Fruit fly (Drosophila melanogaster): Measurements from ENCODE around the gene Srg1.
A peak's percentile ranks its signal among the peaks of the same experiment; 100 is the strongest.

Gene Srg1

dm6 chr3R:24864719-24865400 is at the start of gene Srg1, which contains the start of gene Elal (continued):
- TF ChIP-seq TFAM (GFP tag; optimal IDR thresholded peaks at IDR 0.05) (no peak), CG12744 (GFP tag; optimal IDR thresholded peaks at IDR 0.05) (no peak), CG1792 (GFP tag; optimal IDR thresholded peaks at IDR 0.05) (no peak), CG16813 (GFP tag; IDR thresholded peaks at IDR 0.05; ENCODE audit: partially characterized antibody) (no peak), h (optimal IDR thresholded peaks at IDR 0.05) (no peak), dati (GFP tag; IDR thresholded peaks at IDR 0.05) (no peak), amos (GFP tag; IDR thresholded peaks at IDR 0.05; ENCODE audit: partially characterized antibody) (no peak), lilli (GFP tag; optimal IDR thresholded peaks at IDR 0.05) (no peak), vnd (GFP tag; IDR thresholded peaks at IDR 0.05; ENCODE audit: partially characterized antibody) (no peak)

- TF ChIP-seq nerfin-2 (GFP tag; IDR thresholded peaks at IDR 0.05; ENCODE audit: partially characterized antibody) (no peak), CG10209 (GFP tag; optimal IDR thresholded peaks at IDR 0.05) (no peak), CG6683 (GFP tag; optimal IDR thresholded peaks at IDR 0.05) (no peak), rib (GFP tag; IDR thresholded peaks at IDR 0.05) (no peak), CG11456 (GFP tag; IDR thresholded peaks at IDR 0.05) (no peak), CG4730 (GFP tag; IDR thresholded peaks at IDR 0.05) (no peak), E2f1 (GFP tag; IDR thresholded peaks at IDR 0.05) (no peak), sens (GFP tag) (peak; percentile 17), CG9727 (GFP tag; optimal IDR thresholded peaks at IDR 0.05) (no peak), crp (GFP tag; optimal IDR thresholded peaks at IDR 0.05) (no peak), CG10274 (GFP tag; optimal IDR thresholded peaks at IDR 0.05) (no peak), ara (GFP tag; IDR thresholded peaks at IDR 0.05) (no peak), CG7357 (GFP tag; IDR thresholded peaks at IDR 0.05) (no peak), CG3838 (GFP tag; optimal IDR thresholded peaks at IDR 0.05) (no peak), CG3726 (GFP tag; IDR thresholded peaks at IDR 0.05) (no peak), CG4617 (GFP tag; optimal IDR thresholded peaks at IDR 0.05; ENCODE audit: borderline replicate concordance) (no peak), gce (GFP tag; IDR thresholded peaks at IDR 0.05) (no peak), hkb (optimal IDR thresholded peaks at IDR 0.05) (no peak), hkb (GFP tag; IDR thresholded peaks at IDR 0.05) (no peak), psq (GFP tag; optimal IDR thresholded peaks at IDR 0.05) (no peak), CG8944 (GFP tag; optimal IDR thresholded peaks at IDR 0.05) (no peak), NK7.1 (GFP tag; optimal IDR thresholded peaks at IDR 0.05) (no peak), CG12219 (GFP tag; optimal IDR thresholded peaks at IDR 0.05) (no peak), prd (optimal IDR thresholded peaks at IDR 0.05) (no peak), prd (GFP tag; IDR thresholded peaks at IDR 0.05) (peak; percentile 37; the same call in 1 of the 3 replicates), CG14860 (GFP tag; IDR thresholded peaks at IDR 0.05; ENCODE audit: partially characterized antibody) (no peak), ERR (GFP tag; optimal IDR thresholded peaks at IDR 0.05) (no peak), Ptx1 (GFP tag; IDR thresholded peaks at IDR 0.05) (0 out of 2 replicates have a peak, but pooled peaks have one; percentile 28), br (optimal IDR thresholded peaks at IDR 0.05) (no peak), Hmr (GFP tag; optimal IDR thresholded peaks at IDR 0.05) (no peak), D19B (GFP tag; optimal IDR thresholded peaks at IDR 0.05) (no peak), Drgx (GFP tag; IDR thresholded peaks at IDR 0.05) (peak; percentile 81), GATAe (GFP tag; conservative IDR thresholded peaks at IDR 0.05) (no peak), her (GFP tag; optimal IDR thresholded peaks at IDR 0.05) (no peak), CG5953 (GFP tag; IDR thresholded peaks at IDR 0.05) (no peak), CG12299 (tag; optimal IDR thresholded peaks at IDR 0.05) (no peak), slbo (GFP tag; IDR thresholded peaks at IDR 0.05) (0 out of 2 replicates have a peak, but pooled peaks have one; percentile 3), sisA (GFP tag; IDR thresholded peaks at IDR 0.05) (peak; percentile 34; the same call in 1 of the 2 replicates), CG9609 (GFP tag; optimal IDR thresholded peaks at IDR 0.05) (no peak), disco-r (GFP tag; optimal IDR thresholded peaks at IDR 0.05) (no peak)
Measured at dm6 chr3R:24910097-24910496, 45.6 kb upstream of the Srg1 start.

Measured in whole organism, embryonic.